Fruit fly (Drosophila melanogaster): ENCODE measurements around the gene Urm1.

DNA sequence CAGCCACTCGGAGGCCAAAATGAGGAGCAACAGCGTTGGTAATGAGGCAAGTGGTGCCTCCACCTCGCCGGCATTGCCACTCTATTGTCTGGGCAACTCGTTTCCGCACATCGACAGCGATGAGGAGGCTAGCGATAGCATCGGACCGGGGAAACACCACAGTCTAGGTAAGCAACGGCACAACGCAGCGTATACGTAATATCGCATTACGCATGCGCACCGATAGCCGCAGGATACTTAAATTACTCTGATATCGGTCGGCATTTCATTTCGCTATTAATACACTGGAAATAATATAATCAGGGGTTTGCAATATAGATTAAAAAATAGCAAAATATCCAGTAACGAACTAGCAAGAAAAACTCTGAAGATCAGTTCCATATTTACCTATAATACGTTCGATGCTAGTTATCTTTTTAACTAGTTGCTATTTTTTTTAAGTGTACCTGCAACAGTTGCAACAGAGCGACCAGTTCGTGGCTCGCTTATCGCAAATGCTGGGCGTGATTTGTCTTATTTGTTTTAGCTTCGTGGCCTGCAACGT is 22.7 kb downstream of the Urm1 start:
- TF ChIP-seq CTCF (optimal IDR thresholded peaks at IDR 0.05) (no peak), CG8478 (optimal IDR thresholded peaks at IDR 0.05) (no peak)
